Fruit fly (Drosophila melanogaster): ENCODE measurements around the gene ND-13B.

dm6 chr3L:10690904-10691408 lies 3.0 kb downstream of the ND-13B start, which contains the start of gene CG11811:
- TF ChIP-seq psq (GFP tag; optimal IDR thresholded peaks at IDR 0.05) (no peak), h (GFP tag; optimal IDR thresholded peaks at IDR 0.05) (no peak), CG9705 (GFP tag; optimal IDR thresholded peaks at IDR 0.05) (no peak), CG32264 (GFP tag; optimal IDR thresholded peaks at IDR 0.05) (no peak), sv (GFP tag; optimal IDR thresholded peaks at IDR 0.05) (no peak), Rel (GFP tag; optimal IDR thresholded peaks at IDR 0.05) (no peak), Rel (tag; optimal IDR thresholded peaks at IDR 0.05) (peak; percentile 11), Dif (GFP tag; optimal IDR thresholded peaks at IDR 0.05; ENCODE audit: partially characterized antibody) (no peak), Dfd (GFP tag; optimal IDR thresholded peaks at IDR 0.05) (no peak), dmrt93B (GFP tag; optimal IDR thresholded peaks at IDR 0.05) (no peak), jim (GFP tag; optimal IDR thresholded peaks at IDR 0.05) (no peak), tai (GFP tag; optimal IDR thresholded peaks at IDR 0.05) (no peak)

Data from whole organism, wandering third instar larva.